Worm (Caenorhabditis elegans) whole organism, young adult: ENCODE measurements around the gene nspb-1.

Experiments
- B0035.1 ChIP-seq: sonication (generic microtip); optimal IDR thresholded peaks from 2 replicates; lab custom pipeline; 2016; ENCODE audit warnings: missing genetic modification characterization, mild to moderate bottlenecking, missing compliant biosample characterization, missing genotype, missing genetic modification reagents
- D2030.7 ChIP-seq: fragments of 200-800 bp; sonication (Bioruptor generic); IDR thresholded peaks from 2 replicates; pipeline ENCODE4 v1.3.6; 2022; ENCODE audit warnings: missing genetic modification reagents, missing genetic modification characterization, missing compliant biosample characterization
- F37B4.10 ChIP-seq: fragments of 200-800 bp; sonication (Bioruptor generic); IDR thresholded peaks from 2 replicates; pipeline ENCODE4 v1.3.6; 2022; ENCODE audit warnings: missing genetic modification characterization, missing compliant biosample characterization
- F39B2.1 ChIP-seq: fragments of 200-800 bp; sonication (Bioruptor generic); IDR thresholded peaks from 2 replicates; pipeline ENCODE4 v1.3.6; 2022; ENCODE audit warnings: missing genetic modification reagents, missing genetic modification characterization, missing compliant biosample characterization
- F52B5.7 ChIP-seq: sonication (generic microtip); optimal IDR thresholded peaks from 2 replicates; lab custom pipeline; 2016; ENCODE audit warnings: mild to moderate bottlenecking, missing genetic modification characterization, missing compliant biosample characterization
- F57A8.1 ChIP-seq: fragments of 200-800 bp; sonication (Bioruptor generic); optimal IDR thresholded peaks from 2 replicates; lab custom pipeline; 2018; ENCODE audit warnings: mild to moderate bottlenecking, missing genetic modification characterization, moderate library complexity, missing compliant biosample characterization
- Y79H2A.3 ChIP-seq: fragments of 200-800 bp; sonication (Bioruptor generic); conservative IDR thresholded peaks from 2 replicates; pipeline ENCODE4 v1.3.6; 2022; ENCODE audit warnings: missing genetic modification reagents, missing genetic modification characterization, missing compliant biosample characterization
- aptf-3 ChIP-seq: fragments of 200-800 bp; sonication (Bioruptor generic); IDR thresholded peaks from 2 replicates; pipeline ENCODE4 v1.3.6; 2022; ENCODE audit warnings: missing genetic modification characterization, missing compliant biosample characterization
- attf-5 ChIP-seq: fragments of 200-800 bp; sonication (Bioruptor generic); optimal IDR thresholded peaks from 2 replicates; lab custom pipeline; 2018; ENCODE audit warnings: mild to moderate bottlenecking, missing genetic modification characterization, missing compliant biosample characterization
- cebp-1 ChIP-seq, 2 experiments: fragments of 200-800 bp in 1 of 2; sonication (Bioruptor generic) in 1 of 2; sonication (generic microtip) in 1 of 2; IDR thresholded peaks in 1 of 2; optimal IDR thresholded peaks in 1 of 2; 2 replicates each; pipeline versions ENCODE4 v1.3.6 to Lab custom; 2017 to 2022; ENCODE audit warnings: missing compliant biosample characterization in 2 of 2, missing genetic modification characterization in 2 of 2, mild to moderate bottlenecking in 1 of 2, missing genetic modification reagents in 1 of 2, moderate library complexity in 1 of 2
- ceh-79 ChIP-seq: sonication (generic microtip); optimal IDR thresholded peaks from 2 replicates; lab custom pipeline; 2017; ENCODE audit warnings: mild to moderate bottlenecking, missing genetic modification characterization, missing compliant biosample characterization
- die-1 ChIP-seq: sonication (generic microtip); optimal IDR thresholded peaks from 2 replicates; lab custom pipeline; 2016; ENCODE audit warnings: missing genotype, mild to moderate bottlenecking, missing genetic modification characterization, missing compliant biosample characterization
- dpff-1 ChIP-seq: sonication (generic microtip); optimal IDR thresholded peaks from 2 replicates; lab custom pipeline; 2017; ENCODE audit warnings: mild to moderate bottlenecking, missing genetic modification characterization, missing compliant biosample characterization
- dpl-1 ChIP-seq: fragments of 150-350 bp; optimal IDR thresholded peaks from 2 replicates; lab custom pipeline; 2014; ENCODE audit warnings: missing biosample characterization, missing genetic modification reagents, missing genetic modification characterization
- egrh-3 ChIP-seq: fragments of 200-800 bp; sonication (Bioruptor generic); IDR thresholded peaks from 2 replicates; pipeline ENCODE4 v1.3.6; 2022; ENCODE audit warnings: missing genetic modification reagents, missing genetic modification characterization, missing compliant biosample characterization
- ets-4 ChIP-seq: fragments of 200-800 bp; sonication (Bioruptor generic); optimal IDR thresholded peaks from 2 replicates; lab custom pipeline; 2018; ENCODE audit warnings: mild to moderate bottlenecking, missing genetic modification characterization, missing compliant biosample characterization
- gei-17 ChIP-seq: fragments of 200-800 bp; sonication (Bioruptor generic); optimal IDR thresholded peaks from 2 replicates; lab custom pipeline; 2018; ENCODE audit warnings: mild to moderate bottlenecking, missing genetic modification characterization, missing compliant biosample characterization
- hmg-1.2 ChIP-seq: fragments of 200-800 bp; sonication (Bioruptor generic); IDR thresholded peaks from 2 replicates; pipeline ENCODE4 v1.3.6; 2022; ENCODE audit warnings: missing genetic modification reagents, missing genetic modification characterization, missing compliant biosample characterization
- hmg-20 ChIP-seq: fragments of 200-800 bp; sonication (Bioruptor generic); IDR thresholded peaks from 2 replicates; pipeline ENCODE4 v1.3.6; 2022; ENCODE audit warnings: missing genetic modification reagents, missing genetic modification characterization, missing compliant biosample characterization
- hrde-1 ChIP-seq: sonication (generic microtip); optimal IDR thresholded peaks from 2 replicates; lab custom pipeline; 2016; ENCODE audit warnings: missing genetic modification characterization, mild to moderate bottlenecking, missing compliant biosample characterization, moderate library complexity, missing genotype, missing genetic modification reagents, borderline replicate concordance
- hsf-1 ChIP-seq: fragments of 200-800 bp; sonication (Bioruptor generic); IDR thresholded peaks from 2 replicates; pipeline ENCODE4 v1.3.6; 2022; ENCODE audit warnings: missing genetic modification reagents, missing genetic modification characterization, missing compliant biosample characterization
- let-526 ChIP-seq: fragments of 200-800 bp; sonication (Bioruptor generic); IDR thresholded peaks from 2 replicates; pipeline ENCODE4 v1.3.6; 2022; ENCODE audit warnings: missing genetic modification reagents, missing genetic modification characterization, missing compliant biosample characterization
- let-607 ChIP-seq, 2 experiments: fragments of 200-800 bp in 1 of 2; sonication (Bioruptor generic) in 1 of 2; sonication (generic microtip) in 1 of 2; optimal IDR thresholded peaks; 2 replicates each; lab custom pipeline; 2016 to 2018; ENCODE audit warnings: mild to moderate bottlenecking in 2 of 2, missing compliant biosample characterization in 2 of 2, missing genetic modification characterization in 2 of 2, moderate library complexity in 2 of 2, missing genotype in 1 of 2
- mcd-1 ChIP-seq: fragments of 200-800 bp; sonication (Bioruptor generic); IDR thresholded peaks from 2 replicates; pipeline ENCODE4 v1.3.6; 2022; ENCODE audit warnings: missing genetic modification reagents, missing genetic modification characterization, missing compliant biosample characterization
- nfyb-1 ChIP-seq: fragments of 200-800 bp; sonication (Bioruptor generic); IDR thresholded peaks from 2 replicates; pipeline ENCODE4 v1.3.6; 2022; ENCODE audit warnings: missing genetic modification reagents, missing genetic modification characterization, missing compliant biosample characterization
- nhr-80 ChIP-seq: sonication (generic microtip); optimal IDR thresholded peaks from 2 replicates; lab custom pipeline; 2016; ENCODE audit warnings: missing genetic modification characterization, missing compliant biosample characterization
- rcor-1 ChIP-seq: fragments of 200-800 bp; sonication (Bioruptor generic); IDR thresholded peaks from 2 replicates; pipeline ENCODE4 v1.3.6; 2022; ENCODE audit warnings: missing genetic modification reagents, missing genetic modification characterization, missing compliant biosample characterization
- snpc-3.4 ChIP-seq: sonication (generic microtip); optimal IDR thresholded peaks from 2 replicates; lab custom pipeline; 2017; ENCODE audit warnings: missing genetic modification characterization, mild to moderate bottlenecking, missing compliant biosample characterization, antibody characterized with exemption, moderate library complexity, missing genotype, missing genetic modification reagents
- snpc-4 ChIP-seq, 5 experiments: fragments of 150-350 bp in 1 of 5; sonication (generic microtip) in 4 of 5; optimal IDR thresholded peaks; 2 replicates each; lab custom pipeline; 2014 to 2018; ENCODE audit warnings: missing genetic modification characterization in 5 of 5, missing biosample characterization in 3 of 5, antibody characterized with exemption in 2 of 5, mild to moderate bottlenecking in 2 of 5, missing compliant biosample characterization in 2 of 5, missing genotype in 2 of 5, moderate library complexity in 2 of 5, missing genetic modification reagents in 1 of 5
- tbp1 ChIP-seq: fragments of 200-800 bp; sonication (Bioruptor generic); optimal IDR thresholded peaks from 2 replicates; lab custom pipeline; 2018; ENCODE audit warnings: mild to moderate bottlenecking, missing genetic modification characterization, missing compliant biosample characterization
- zfh-2 ChIP-seq: fragments of 200-800 bp; sonication (Bioruptor generic); conservative IDR thresholded peaks from 2 replicates; pipeline ENCODE4 v1.3.6; 2022; ENCODE audit warnings: missing genetic modification reagents, missing genetic modification characterization, missing compliant biosample characterization
- ztf-26 ChIP-seq: sonication (generic microtip); optimal IDR thresholded peaks from 2 replicates; lab custom pipeline; 2017; ENCODE audit warnings: missing genetic modification characterization, missing compliant biosample characterization
- ztf-28 ChIP-seq: fragments of 200-800 bp; sonication (Bioruptor generic); IDR thresholded peaks from 2 replicates; pipeline ENCODE4 v1.3.6; 2022; ENCODE audit warnings: missing genetic modification reagents, missing genetic modification characterization, missing compliant biosample characterization
- ztf-3 ChIP-seq: fragments of 200-800 bp; sonication (Bioruptor generic); optimal IDR thresholded peaks from 2 replicates; lab custom pipeline; 2018; ENCODE audit warnings: mild to moderate bottlenecking, missing genetic modification characterization, missing compliant biosample characterization
- ztf-6 ChIP-seq: fragments of 200-800 bp; sonication (Bioruptor generic); IDR thresholded peaks from 2 replicates; pipeline ENCODE4 v1.3.6; 2022; ENCODE audit warnings: missing genetic modification reagents, missing genetic modification characterization, missing compliant biosample characterization

nspb-1 gene

ce11 chrIV:6581658-6582057 lies 9.3 kb downstream of the nspb-1 start:
- TF ChIP-seq ztf-3 (GFP tag; lab: Kevin White, UChicago) (no peak), nfyb-1 (GFP tag; lab: Robert Waterston, UW) (no peak), ceh-79 (tag; lab: Kevin White, UChicago) (no peak), zfh-2 (GFP tag; lab: Robert Waterston, UW) (no peak), D2030.7 (GFP tag; lab: Robert Waterston, UW) (no peak), gei-17 (GFP tag; lab: Kevin White, UChicago) (no peak), hmg-20 (GFP tag; lab: Robert Waterston, UW) (no peak), ets-4 (no peak), Y79H2A.3 (no peak)

ce11 chrIV:6577914-6578313 lies 13.0 kb downstream of the nspb-1 start, which contains the start of gene C43G2.3:
Gene C43G2.3, plus strand, starts transcription at chrIV:6578214.
- TF ChIP-seq F39B2.1 (GFP tag; lab: Robert Waterston, UW) = no peak
- TF ChIP-seq F52B5.7 (tag; lab: Kevin White, UChicago) = no peak
- TF ChIP-seq F37B4.10 (GFP tag; lab: Robert Waterston, UW) = no peak
- TF ChIP-seq egrh-3 = no peak
- no peak for TF ChIP-seq hrde-1 (tag; lab: Kevin White, UChicago)
- TF ChIP-seq dpff-1 = no peak
- TF ChIP-seq dpl-1 (GFP tag; lab: Kevin White, UChicago) = no peak
- no peak for TF ChIP-seq nhr-80 (tag; lab: Kevin White, UChicago)
- no peak for TF ChIP-seq hsf-1 (GFP tag; lab: Robert Waterston, UW)
- TF ChIP-seq let-607 (tag; optimal IDR thresholded peaks at IDR 0.05; lab: Kevin White, UChicago) = no peak
- TF ChIP-seq ztf-6 (GFP tag; lab: Robert Waterston, UW) = no peak

- TF ChIP-seq nhr-80 (tag; lab: Kevin White, UChicago) (peak; percentile 34), let-607 (tag; optimal IDR thresholded peaks at IDR 0.05; lab: Kevin White, UChicago) (no peak), ztf-26 (peak; percentile 12), rcor-1 (GFP tag; lab: Robert Waterston, UW) (peak; percentile 21; the same call in 1 of the 2 replicates), snpc-4 (GFP tag; optimal IDR thresholded peaks at IDR 0.05; lab: Kevin White, UChicago) (no peak), snpc-4 (tag; optimal IDR thresholded peaks at IDR 0.05; lab: Kevin White, UChicago) (peak in 1 of 4 experiments; percentile 19), cebp-1 (GFP tag; IDR thresholded peaks at IDR 0.05; lab: Robert Waterston, UW) (no peak), cebp-1 (tag; optimal IDR thresholded peaks at IDR 0.05; lab: Kevin White, UChicago) (peak; percentile 61), tbp1 (GFP tag; lab: Kevin White, UChicago) (peak; percentile 16), hsf-1 (GFP tag; lab: Robert Waterston, UW) (no peak), hmg-1.2 (GFP tag; lab: Robert Waterston, UW) (peak; percentile 82; the same call in 1 of the 2 replicates), attf-5 (GFP tag; lab: Kevin White, UChicago) (peak; percentile 27), mcd-1 (GFP tag; lab: Robert Waterston, UW) (peak; percentile 41; the same call in 1 of the 2 replicates), ztf-28 (GFP tag; lab: Robert Waterston, UW) (no peak), snpc-3.4 (peak; percentile 35)
Observed at ce11 chrIV:6576728-6577101, 14.2 kb downstream of the nspb-1 start.

ce11 chrIV:6575959-6576727 lies 14.8 kb downstream of the nspb-1 start:
- TF ChIP-seq aptf-3 (GFP tag; lab: Robert Waterston, UW) (no peak), D2030.7 (GFP tag; lab: Robert Waterston, UW) (no peak), let-526 (GFP tag; lab: Robert Waterston, UW) (no peak), attf-5 (GFP tag; lab: Kevin White, UChicago) (peak; percentile 25), mcd-1 (GFP tag; lab: Robert Waterston, UW) (peak; percentile 35; the same call in 1 of the 2 replicates), die-1 (no peak), B0035.1 (tag; lab: Kevin White, UChicago) (no peak), hmg-1.2 (GFP tag; lab: Robert Waterston, UW) (peak; percentile 55), hrde-1 (tag; lab: Kevin White, UChicago) (no peak), hsf-1 (GFP tag; lab: Robert Waterston, UW) (no peak), F57A8.1 (GFP tag; lab: Kevin White, UChicago) (no peak), egrh-3 (0 out of 2 replicates have a peak, but pooled peaks have one; percentile 21)
